Worm (Caenorhabditis elegans) whole organism, early embryonic: ENCODE data around the gene C45G9.6.

Experiments used
- B0310.2 ChIP-seq: sonication (generic microtip); optimal IDR thresholded peaks from 2 replicates; lab custom pipeline; 2016; ENCODE audit warnings: mild to moderate bottlenecking, missing genetic modification characterization, missing compliant biosample characterization
- F13C5.2 ChIP-seq: sonication (generic microtip); optimal IDR thresholded peaks from 2 replicates; lab custom pipeline; 2017; ENCODE audit warnings: mild to moderate bottlenecking, missing genetic modification characterization, inconsistent platforms, missing compliant biosample characterization
- ama-1 ChIP-seq: fragments of 150-350 bp; optimal IDR thresholded peaks from 2 replicates; lab custom pipeline; 2014
- ceh-36 ChIP-seq: sonication (generic microtip); optimal IDR thresholded peaks from 2 replicates; lab custom pipeline; 2016; ENCODE audit warnings: missing genetic modification characterization, inconsistent platforms, missing compliant biosample characterization
- ets-7 ChIP-seq: sonication (generic microtip); optimal IDR thresholded peaks from 2 replicates; lab custom pipeline; 2016; ENCODE audit warnings: missing genotype, missing genetic modification characterization, missing compliant biosample characterization
- flt-1 ChIP-seq: fragments of 200-800 bp; sonication (Bioruptor generic); IDR thresholded peaks from 2 replicates; pipeline ENCODE4 v1.3.6; 2022; ENCODE audit warnings: missing genetic modification characterization, missing compliant biosample characterization
- hmbx-1 ChIP-seq: sonication (generic microtip); optimal IDR thresholded peaks from 2 replicates; lab custom pipeline; 2016; ENCODE audit warnings: mild to moderate bottlenecking, missing genetic modification characterization, missing compliant biosample characterization
- hnd-1 ChIP-seq: sonication (generic microtip); optimal IDR thresholded peaks from 2 replicates; lab custom pipeline; 2016; ENCODE audit warnings: missing genetic modification characterization, missing compliant biosample characterization
- pes-1 ChIP-seq: fragments of 200-800 bp; sonication (Bioruptor generic); IDR thresholded peaks from 2 replicates; pipeline ENCODE4 v1.3.6; 2022; ENCODE audit warnings: missing genetic modification reagents, missing genetic modification characterization, missing compliant biosample characterization
- sea-1 ChIP-seq: fragments of 200-800 bp; sonication (Bioruptor generic); conservative IDR thresholded peaks from 2 replicates; pipeline ENCODE4 v1.3.6; 2022; ENCODE audit warnings: missing genetic modification characterization, missing compliant biosample characterization
- tbx-37 ChIP-seq: fragments of 200-800 bp; sonication (Bioruptor generic); conservative IDR thresholded peaks from 2 replicates; pipeline ENCODE4 v1.3.6; 2022; ENCODE audit warnings: missing genetic modification reagents, missing genetic modification characterization, missing compliant biosample characterization
- tra-4 ChIP-seq: sonication (generic microtip); optimal IDR thresholded peaks from 2 replicates; lab custom pipeline; 2017; ENCODE audit warnings: missing genetic modification characterization, missing compliant biosample characterization

DNA sequence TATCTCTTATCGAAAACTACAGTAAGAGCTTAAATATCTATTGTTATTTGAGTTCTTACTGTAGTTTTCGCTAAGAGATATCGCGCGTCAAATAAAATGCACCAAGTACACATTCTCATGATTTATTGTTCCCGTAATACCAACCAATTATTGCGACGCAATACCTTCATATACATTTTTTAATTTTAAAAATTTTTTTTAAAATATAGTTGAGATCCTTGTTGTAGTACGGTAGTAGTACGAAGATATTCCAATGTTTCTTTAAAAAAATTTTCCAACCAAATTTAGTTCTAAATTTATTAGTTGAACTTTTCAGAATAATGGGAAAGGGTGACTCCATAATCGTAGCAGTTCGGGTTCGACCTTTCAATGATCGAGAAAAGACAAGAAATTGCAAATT, 5.6 kb upstream of the C45G9.6 start, which contains the start of gene klp-6:
- TF ChIP-seq ama-1 (lab: Kevin White, UChicago), result no peak
- TF ChIP-seq flt-1 (GFP tag; lab: Robert Waterston, UW), result no peak
- TF ChIP-seq sea-1 (GFP tag; lab: Robert Waterston, UW), result no peak
- TF ChIP-seq hmbx-1 (tag; lab: Kevin White, UChicago), result no peak
- no peak for TF ChIP-seq tbx-37 (GFP tag; lab: Robert Waterston, UW)
- no peak for TF ChIP-seq tra-4 (tag; lab: Kevin White, UChicago)
- no peak for TF ChIP-seq ets-7 (tag; lab: Kevin White, UChicago)
- no peak for TF ChIP-seq F13C5.2
- no peak for TF ChIP-seq hnd-1 (tag; lab: Kevin White, UChicago)
- no peak for TF ChIP-seq pes-1 (GFP tag; lab: Robert Waterston, UW)
- TF ChIP-seq ceh-36 (tag; lab: Kevin White, UChicago), result no peak
- TF ChIP-seq B0310.2, result no peak
